Worm (Caenorhabditis elegans): ENCODE measurements around the gene srz-23.
"Not testable (repeated sequence)": the region's sequence is repeated elsewhere in the genome, so short reads cannot be mapped to it uniquely, and the experiment has no call there.

Gene srz-23

DNA sequence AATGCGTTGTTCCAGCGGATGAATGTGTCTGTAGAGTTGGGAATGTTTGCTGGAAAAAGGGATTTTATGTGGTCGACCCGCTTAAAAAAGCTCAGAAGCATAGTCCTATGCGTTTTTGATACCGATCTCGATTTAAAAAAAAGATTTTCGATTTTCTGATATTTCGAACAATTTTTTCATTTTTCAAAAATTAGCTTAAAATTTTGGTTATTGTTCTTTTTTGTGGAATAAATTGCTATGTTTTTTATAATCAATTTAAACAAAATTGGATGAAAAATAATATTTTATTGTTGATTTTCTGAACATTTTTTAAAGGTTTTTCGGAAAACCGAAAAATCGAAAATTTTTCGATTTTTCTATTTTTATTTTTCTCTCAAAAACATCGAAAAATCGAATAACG lies 20.0 kb upstream of the srz-23 start, which contains the start of gene C04C3.7:
TSS of gene C04C3.7 (minus strand) at position 101 of the 400 bp plus-strand sequence.
- not testable (repeated sequence) for TF ChIP-seq zim-3 (tag; optimal IDR thresholded peaks at IDR 0.05); lag-1 (GFP tag; IDR thresholded peaks at IDR 0.05); Y53G8AR.9 (GFP tag; conservative IDR thresholded peaks at IDR 0.05)

DNA sequence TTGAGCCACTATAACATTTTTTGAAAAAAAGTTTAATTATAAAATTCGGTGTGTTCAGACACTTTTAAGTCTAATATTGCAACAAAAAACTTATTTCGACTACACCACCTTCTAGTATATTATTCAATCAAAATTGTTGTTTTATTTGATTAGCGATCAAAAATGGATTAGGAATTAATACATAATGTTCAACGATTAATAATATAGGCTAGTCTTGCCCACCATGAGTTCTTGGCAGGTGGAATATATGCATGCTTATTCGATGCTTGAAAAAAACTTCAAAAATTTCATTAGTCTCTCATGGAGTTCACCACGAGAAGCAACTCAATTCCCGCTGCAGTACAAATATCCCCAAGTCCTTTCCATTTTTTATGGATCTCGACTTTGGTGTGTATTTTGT lies 17.4 kb upstream of the srz-23 start, which contains the start of gene srz-32:
TSS of gene srz-32 (plus strand) at position 301 of the 400 bp plus-strand sequence.
- TF ChIP-seq F55B11.4 (tag; optimal IDR thresholded peaks at IDR 0.05; ENCODE audit: borderline replicate concordance, insufficient read depth) (no peak), nhr-179 (tag; optimal IDR thresholded peaks at IDR 0.05) (no peak), B0336.3 (GFP tag; IDR thresholded peaks at IDR 0.05) (no peak), chd-7 (tag; optimal IDR thresholded peaks at IDR 0.05) (no peak), pha-4 (tag; optimal IDR thresholded peaks at IDR 0.05) (no peak), ets-4 (GFP tag; optimal IDR thresholded peaks at IDR 0.05) (no peak), sptf-2 (GFP tag; optimal IDR thresholded peaks at IDR 0.05) (no peak), F33H1.4 (GFP tag; IDR thresholded peaks at IDR 0.05) (no peak), attf-6 (GFP tag; IDR thresholded peaks at IDR 0.05) (no peak), mcd-1 (GFP tag; IDR thresholded peaks at IDR 0.05) (no peak), T07F8.4 (tag; optimal IDR thresholded peaks at IDR 0.05) (no peak), ccch-3 (GFP tag; optimal IDR thresholded peaks at IDR 0.05) (no peak), Y67H2A.10 (GFP tag; conservative IDR thresholded peaks at IDR 0.05) (no peak), bed-2 (GFP tag; IDR thresholded peaks at IDR 0.05) (no peak), sdz-38 (tag; optimal IDR thresholded peaks at IDR 0.05) (no peak), ceh-58 (GFP tag; IDR thresholded peaks at IDR 0.05) (no peak), F49E8.2 (tag; optimal IDR thresholded peaks at IDR 0.05; ENCODE audit: insufficient read depth) (no peak), attf-3 (GFP tag; conservative IDR thresholded peaks at IDR 0.05) (no peak)

DNA sequence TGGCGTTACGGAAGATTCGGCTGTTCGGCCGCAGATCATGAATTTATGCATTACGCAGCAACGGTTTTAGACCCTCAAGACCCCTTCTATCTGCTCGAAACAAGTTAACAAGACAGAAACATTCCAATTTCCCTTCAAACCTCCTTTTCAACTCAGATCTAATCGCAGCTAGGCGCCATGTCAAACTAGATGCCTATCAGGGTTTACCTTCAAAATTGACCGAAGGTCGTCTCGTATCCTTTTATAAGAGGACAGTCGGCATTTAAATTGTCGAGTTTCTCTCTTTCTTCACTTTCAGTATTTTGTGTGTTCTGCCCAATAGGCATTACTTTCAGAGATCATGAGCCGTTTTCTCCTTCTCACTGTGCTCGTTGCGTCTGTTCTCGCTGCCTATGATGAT lies 15.4 kb upstream of the srz-23 start, which contains the start of gene grd-13:
TSS of gene grd-13 (plus strand) at position 291 of the 400 bp plus-strand sequence.
- TF ChIP-seq lin-26 (GFP tag; IDR thresholded peaks at IDR 0.05) (no peak), lsl-1 (GFP tag; optimal IDR thresholded peaks at IDR 0.05) (no peak), rpc-1 (optimal IDR thresholded peaks at IDR 0.05) (no peak), rpc-1 (tag; optimal IDR thresholded peaks at IDR 0.05) (no peak), nhr-179 (tag; optimal IDR thresholded peaks at IDR 0.05) (no peak), ceh-40 (GFP tag; IDR thresholded peaks at IDR 0.05) (no peak), Y67H2A.10 (GFP tag; conservative IDR thresholded peaks at IDR 0.05) (no peak), ccch-3 (GFP tag; optimal IDR thresholded peaks at IDR 0.05) (no peak), rcor-1 (GFP tag; IDR thresholded peaks at IDR 0.05) (no peak), F49E8.2 (tag; optimal IDR thresholded peaks at IDR 0.05; ENCODE audit: insufficient read depth) (no peak), F57C9.4 (tag; optimal IDR thresholded peaks at IDR 0.05) (no peak), ztf-3 (GFP tag; optimal IDR thresholded peaks at IDR 0.05) (no peak), hrde-1 (tag; optimal IDR thresholded peaks at IDR 0.05; ENCODE audit: borderline replicate concordance) (no peak), F22D6.2 (tag; optimal IDR thresholded peaks at IDR 0.05) (no peak), K11D2.4 (GFP tag; IDR thresholded peaks at IDR 0.05) (no peak), madf-3 (GFP tag; IDR thresholded peaks at IDR 0.05) (no peak), attf-5 (GFP tag; optimal IDR thresholded peaks at IDR 0.05) (no peak), mcd-1 (GFP tag; IDR thresholded peaks at IDR 0.05) (no peak), athp-1 (tag; optimal IDR thresholded peaks at IDR 0.05) (no peak)

DNA sequence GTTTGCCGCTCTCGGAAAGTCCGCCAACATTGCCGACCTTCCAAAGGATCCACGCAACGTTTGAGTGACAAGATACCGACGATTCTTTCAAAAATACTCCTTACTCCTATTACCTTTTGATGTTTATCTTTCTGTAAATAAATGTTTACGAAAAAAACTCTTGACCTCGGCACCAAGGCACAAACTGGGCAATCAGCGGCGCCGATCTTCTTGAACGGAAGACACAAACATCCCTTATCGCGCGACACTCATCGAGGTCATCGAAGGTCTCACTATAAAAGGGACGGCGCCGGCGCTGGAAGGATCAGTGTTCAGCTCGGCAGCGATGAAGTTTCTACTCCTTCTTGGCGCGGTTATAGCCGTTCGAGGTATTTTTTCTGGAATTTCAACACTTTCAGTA lies 14.1 kb upstream of the srz-23 start, which contains the start of gene grd-3:
TSS of gene grd-3 (plus strand) at position 302 of the 400 bp plus-strand sequence.
- TF ChIP-seq Y95B8A.8 (GFP tag; IDR thresholded peaks at IDR 0.05) (no peak), zfh-2 (GFP tag; conservative IDR thresholded peaks at IDR 0.05) (0 out of 2 replicates have a peak, but pooled peaks have one; percentile 5)
